Worm (Caenorhabditis elegans) whole organism, late embryonic: ENCODE data around the gene pdi-1.

Source experiments
- C08G9.2 ChIP-seq: sonication (generic microtip); optimal IDR thresholded peaks from 2 replicates; lab custom pipeline; 2016; ENCODE audit warnings: mild to moderate bottlenecking, missing genetic modification characterization, moderate library complexity, missing compliant biosample characterization
- K09A11.1 ChIP-seq: sonication (generic microtip); optimal IDR thresholded peaks from 2 replicates; lab custom pipeline; 2017; ENCODE audit warnings: antibody characterized with exemption, mild to moderate bottlenecking, missing genetic modification characterization, missing compliant biosample characterization; ENCODE audit not compliant: insufficient read depth
- ceh-6 ChIP-seq: fragments of 200-800 bp; sonication (Bioruptor generic); optimal IDR thresholded peaks from 2 replicates; lab custom pipeline; 2018; ENCODE audit warnings: mild to moderate bottlenecking, missing genetic modification characterization, missing compliant biosample characterization
- dve-1 ChIP-seq: sonication (generic microtip); optimal IDR thresholded peaks from 2 replicates; lab custom pipeline; 2017; ENCODE audit warnings: antibody characterized with exemption, mild to moderate bottlenecking, missing genetic modification characterization, missing compliant biosample characterization
- elt-2 ChIP-seq: sonication (generic microtip); optimal IDR thresholded peaks from 2 replicates; lab custom pipeline; 2016; ENCODE audit warnings: missing genetic modification reagents, missing genetic modification characterization, missing compliant biosample characterization
- ets-4 ChIP-seq: sonication (generic microtip); optimal IDR thresholded peaks from 2 replicates; lab custom pipeline; 2016; ENCODE audit warnings: missing genetic modification characterization, missing compliant biosample characterization
- hlh-30 ChIP-seq: sonication (generic microtip); optimal IDR thresholded peaks from 2 replicates; lab custom pipeline; 2017; ENCODE audit warnings: antibody characterized with exemption, missing genetic modification characterization, missing compliant biosample characterization; ENCODE audit not compliant: insufficient read depth
- rnt-1 ChIP-seq: sonication (generic microtip); optimal IDR thresholded peaks from 2 replicates; lab custom pipeline; 2016; ENCODE audit warnings: missing genetic modification characterization, missing compliant biosample characterization

DNA sequence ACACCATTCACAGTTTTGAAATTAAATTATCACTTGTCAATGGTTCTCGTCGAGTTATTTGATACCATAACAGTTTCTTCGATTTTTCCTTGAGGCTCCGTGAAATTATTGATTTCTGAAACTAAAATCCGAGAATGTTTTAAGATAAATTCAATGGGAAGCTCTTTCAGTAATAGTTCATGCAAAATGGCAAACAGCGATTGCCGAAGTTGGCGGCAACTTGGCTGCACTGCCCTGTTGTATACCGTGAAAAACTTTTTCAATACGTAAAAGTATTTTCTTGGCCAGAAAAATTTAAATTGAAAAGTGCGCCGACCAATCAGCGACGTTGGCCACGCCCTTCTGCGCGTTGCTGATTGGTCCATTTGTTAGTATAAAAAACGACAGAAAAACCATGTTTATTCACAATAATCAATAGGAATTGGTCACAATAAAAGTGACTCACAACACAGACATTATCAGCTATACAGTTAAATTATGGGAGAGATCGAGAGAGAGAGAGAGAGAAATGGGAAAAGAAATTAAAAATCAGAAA is 18.3 kb downstream of the pdi-1 start:
- TF ChIP-seq rnt-1 (tag; lab: Kevin White, UChicago), result no peak
- no peak for TF ChIP-seq dve-1 (tag; lab: Kevin White, UChicago)
- TF ChIP-seq K09A11.1 (tag; lab: Kevin White, UChicago), result no peak
- no peak for TF ChIP-seq ets-4 (tag; lab: Kevin White, UChicago)
- no peak for TF ChIP-seq ceh-6 (GFP tag; lab: Kevin White, UChicago)
- no peak for TF ChIP-seq hlh-30 (tag; lab: Kevin White, UChicago)
- no peak for TF ChIP-seq C08G9.2 (tag; lab: Kevin White, UChicago)
- TF ChIP-seq elt-2 (tag; lab: Kevin White, UChicago), result no peak
